Fruit fly (Drosophila melanogaster): Measurements from ENCODE around the gene Gdh.

Gdh gene

DNA sequence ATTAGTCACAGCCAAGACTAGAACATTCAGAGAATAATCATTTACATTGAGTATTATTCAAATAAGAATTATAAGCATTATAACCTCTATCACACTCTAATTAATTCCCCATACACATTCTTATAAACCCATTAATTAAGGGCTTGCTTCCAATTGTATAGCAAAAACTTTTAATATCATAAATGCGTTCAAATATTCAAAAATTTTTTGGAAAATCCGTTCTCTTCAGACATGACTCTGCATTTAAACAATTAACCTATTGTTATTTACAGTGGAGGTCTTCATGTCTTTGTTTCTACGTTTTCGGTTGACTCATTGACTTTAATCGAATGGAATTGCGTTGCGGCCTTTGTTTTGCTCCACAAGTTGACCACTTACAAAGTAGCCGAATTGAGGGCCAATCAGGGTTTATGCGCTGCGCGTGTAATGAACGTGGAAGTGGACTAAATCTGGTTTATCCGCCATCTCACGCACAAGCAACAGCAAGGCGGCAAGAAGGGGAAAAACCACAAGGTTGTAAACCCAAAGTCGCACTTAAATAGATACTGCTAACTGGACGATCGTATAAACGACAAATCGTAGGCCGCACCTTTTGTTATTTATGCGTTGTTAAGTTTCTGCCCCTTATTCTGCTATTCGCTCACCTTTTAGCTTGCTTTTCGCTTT lies 21.9 kb downstream of the Gdh start:
- TF ChIP-seq woc (GFP tag; optimal IDR thresholded peaks at IDR 0.05) = no peak
- TF ChIP-seq CrebA (GFP tag; optimal IDR thresholded peaks at IDR 0.05; ENCODE audit: borderline replicate concordance) = no peak
- TF ChIP-seq Vsx2 (GFP tag; optimal IDR thresholded peaks at IDR 0.05; ENCODE audit: partially characterized antibody) = no peak
- TF ChIP-seq Dif (GFP tag; optimal IDR thresholded peaks at IDR 0.05; ENCODE audit: partially characterized antibody) = no peak
- peak; percentile 4 for TF ChIP-seq psq (GFP tag; optimal IDR thresholded peaks at IDR 0.05)
- TF ChIP-seq dsf (GFP tag; optimal IDR thresholded peaks at IDR 0.05; ENCODE audit: borderline replicate concordance) = no peak
- TF ChIP-seq Rel (GFP tag; optimal IDR thresholded peaks at IDR 0.05) = no peak
- TF ChIP-seq Rel (tag; optimal IDR thresholded peaks at IDR 0.05) = peak; percentile 42
- no peak for TF ChIP-seq GATAd (GFP tag; optimal IDR thresholded peaks at IDR 0.05)
- TF ChIP-seq dmrt93B (GFP tag; optimal IDR thresholded peaks at IDR 0.05) = peak; percentile 21
- TF ChIP-seq usp (GFP tag; optimal IDR thresholded peaks at IDR 0.05) = no peak
- peak; percentile 50 for TF ChIP-seq h (GFP tag; optimal IDR thresholded peaks at IDR 0.05)
- TF ChIP-seq sv (GFP tag; optimal IDR thresholded peaks at IDR 0.05) = no peak
- TF ChIP-seq HLH106 (tag; optimal IDR thresholded peaks at IDR 0.05) = peak; percentile 55
- no peak for TF ChIP-seq jim (GFP tag; optimal IDR thresholded peaks at IDR 0.05)
- peak; percentile 61 for TF ChIP-seq fru (GFP tag; optimal IDR thresholded peaks at IDR 0.05)
- TF ChIP-seq Jra (GFP tag; optimal IDR thresholded peaks at IDR 0.05) = no peak
- peak; percentile 51 for TF ChIP-seq ey (GFP tag; optimal IDR thresholded peaks at IDR 0.05)
- no peak for TF ChIP-seq Abd-B (GFP tag; optimal IDR thresholded peaks at IDR 0.05)
- TF ChIP-seq rgr (GFP tag; optimal IDR thresholded peaks at IDR 0.05) = peak; percentile 57
- TF ChIP-seq Sp1 (GFP tag; optimal IDR thresholded peaks at IDR 0.05) = peak; percentile 44
- TF ChIP-seq br (GFP tag; optimal IDR thresholded peaks at IDR 0.05) = peak; percentile 66
- TF ChIP-seq tai (GFP tag; optimal IDR thresholded peaks at IDR 0.05) = no peak
- TF ChIP-seq sage (GFP tag; optimal IDR thresholded peaks at IDR 0.05) = no peak
- TF ChIP-seq dl (GFP tag; optimal IDR thresholded peaks at IDR 0.05; ENCODE audit: insufficient read depth in 1 of 2, partially characterized antibody in 2 of 2) = no peak
- TF ChIP-seq brk (GFP tag; optimal IDR thresholded peaks at IDR 0.05) = no peak
- peak; percentile 26 for TF ChIP-seq OdsH (GFP tag; optimal IDR thresholded peaks at IDR 0.05)
- TF ChIP-seq Dfd (GFP tag; optimal IDR thresholded peaks at IDR 0.05) = no peak
- no peak for TF ChIP-seq Hr83 (GFP tag; optimal IDR thresholded peaks at IDR 0.05; ENCODE audit: poor library complexity, severe bottlenecking)
- no peak for TF ChIP-seq Hr78 (GFP tag; optimal IDR thresholded peaks at IDR 0.05)
- peak; percentile 14 for TF ChIP-seq CG9705 (GFP tag; optimal IDR thresholded peaks at IDR 0.05)
- no peak for TF ChIP-seq pan (optimal IDR thresholded peaks at IDR 0.05)
- TF ChIP-seq Hnf4 (GFP tag; optimal IDR thresholded peaks at IDR 0.05) = peak; percentile 12
- no peak for TF ChIP-seq N (GFP tag; optimal IDR thresholded peaks at IDR 0.05)
- TF ChIP-seq Mio (GFP tag; optimal IDR thresholded peaks at IDR 0.05) = no peak
- TF ChIP-seq foxo (GFP tag; optimal IDR thresholded peaks at IDR 0.05) = peak in 1 of 2 experiments; percentile 9
- no peak for TF ChIP-seq lola (GFP tag; optimal IDR thresholded peaks at IDR 0.05)
- no peak for TF ChIP-seq Myc (optimal IDR thresholded peaks at IDR 0.05)
- TF ChIP-seq CG32264 (GFP tag; optimal IDR thresholded peaks at IDR 0.05) = no peak

- TF ChIP-seq Dfd (GFP tag; optimal IDR thresholded peaks at IDR 0.05) (peak; percentile 95), h (GFP tag; optimal IDR thresholded peaks at IDR 0.05) (no peak)
These were observed 22.5 kb downstream of the Gdh start for dm6 chr3R:23920387-23920786.

- TF ChIP-seq pan (optimal IDR thresholded peaks at IDR 0.05) (no peak), rgr (GFP tag; optimal IDR thresholded peaks at IDR 0.05) (peak; percentile 32), OdsH (GFP tag; optimal IDR thresholded peaks at IDR 0.05) (peak; percentile 6)
These were observed 23.5 kb downstream of the Gdh start for dm6 chr3R:23919366-23919765.

Data from whole organism, wandering third instar larva.